Fruit fly (Drosophila melanogaster) ovary, adult (tissue): Measurements from ENCODE around the gene CG9795.

Source experiments
- CG17801 ChIP-seq: fragments of 200-800 bp; optimal IDR thresholded peaks from 2 replicates; lab custom pipeline; 2019; ENCODE audit warnings: missing biosample characterization, mild to moderate bottlenecking, missing genetic modification characterization, moderate library complexity; ENCODE audit not compliant: partially characterized antibody

The CG9795 gene

DNA sequence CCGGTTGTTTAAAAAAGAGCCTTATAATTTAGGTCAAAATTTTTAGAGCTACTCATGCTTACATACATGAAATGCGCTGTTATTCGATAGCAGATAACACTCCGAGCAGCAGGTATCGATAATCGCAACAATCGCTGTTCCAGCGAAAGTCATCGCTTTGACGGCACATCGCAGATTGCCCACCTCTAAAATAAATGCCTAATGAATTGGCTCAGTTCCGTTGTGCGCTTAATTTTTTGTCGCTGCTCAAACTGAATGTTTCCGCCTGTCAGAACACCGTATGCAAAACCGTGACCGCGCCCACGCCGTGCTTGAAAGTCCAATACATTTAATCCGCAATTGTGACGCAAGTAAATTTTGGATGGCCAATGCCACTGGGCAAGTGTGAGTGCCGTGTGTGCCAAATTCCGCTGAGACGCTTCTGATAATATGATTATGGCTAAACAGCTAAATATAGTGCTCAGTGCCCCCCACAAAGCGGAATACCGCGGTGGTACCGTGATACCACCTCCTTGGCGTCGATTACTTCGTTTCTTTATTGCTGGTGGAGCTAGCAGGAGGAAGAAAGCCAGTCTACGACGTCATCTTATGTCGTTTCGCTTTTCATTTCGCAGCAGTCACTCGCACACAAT, at the start of gene CG9795:
Gene CG9795 (plus strand): TSS at position 177 of the 632 bp plus-strand sequence.
- TF ChIP-seq CG17801 (GFP tag; lab: Kevin White, UChicago) = peak; percentile 51

DNA sequence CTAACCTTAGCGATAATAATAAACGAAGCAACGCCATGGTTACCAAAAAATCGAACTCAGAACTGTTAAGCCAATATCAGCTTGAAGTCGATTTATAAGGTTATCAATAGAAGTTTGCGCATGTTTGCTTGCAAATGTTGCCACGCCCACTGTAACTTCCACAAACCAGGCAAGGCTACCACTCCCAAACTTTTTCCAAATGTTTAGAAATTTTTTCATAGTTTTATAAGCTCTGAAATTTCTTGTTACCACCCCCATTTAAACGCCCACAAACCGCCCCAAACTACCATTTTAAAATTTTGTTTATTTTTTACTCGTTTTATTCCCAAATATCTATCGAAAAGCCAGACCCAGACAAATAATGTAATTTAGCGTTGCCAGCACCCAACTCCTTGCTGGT, 41.7 kb upstream of the CG9795 start, which contains the start of gene flip:
Gene flip (minus strand): TSS at position 101 of the 400 bp plus-strand sequence.
- no peak for TF ChIP-seq CG17801 (GFP tag; lab: Kevin White, UChicago)

DNA sequence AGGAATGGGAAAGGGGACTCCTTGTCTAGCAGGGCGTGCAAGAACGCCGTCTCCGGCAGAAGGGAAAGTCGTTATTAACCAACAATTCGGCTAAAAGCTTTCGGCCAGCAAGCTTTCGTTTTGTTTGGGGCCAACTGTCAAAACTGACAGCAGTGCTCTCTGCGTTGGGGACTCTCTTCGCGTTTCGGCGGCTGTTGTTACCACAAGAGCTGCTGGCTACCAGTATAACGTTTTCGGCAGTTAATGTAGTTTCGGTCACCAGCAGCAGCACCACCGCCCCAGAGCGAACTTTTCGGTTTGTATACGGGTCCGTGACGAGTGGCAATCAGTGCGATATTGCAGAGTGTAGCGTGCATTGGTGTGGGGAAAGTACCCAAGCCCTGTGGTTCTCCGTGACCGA, 39.4 kb upstream of the CG9795 start, which contains the start of gene cpx:
Gene cpx (plus strand): TSS at position 160 of the 400 bp plus-strand sequence.
- no peak for TF ChIP-seq CG17801 (GFP tag; lab: Kevin White, UChicago)

DNA sequence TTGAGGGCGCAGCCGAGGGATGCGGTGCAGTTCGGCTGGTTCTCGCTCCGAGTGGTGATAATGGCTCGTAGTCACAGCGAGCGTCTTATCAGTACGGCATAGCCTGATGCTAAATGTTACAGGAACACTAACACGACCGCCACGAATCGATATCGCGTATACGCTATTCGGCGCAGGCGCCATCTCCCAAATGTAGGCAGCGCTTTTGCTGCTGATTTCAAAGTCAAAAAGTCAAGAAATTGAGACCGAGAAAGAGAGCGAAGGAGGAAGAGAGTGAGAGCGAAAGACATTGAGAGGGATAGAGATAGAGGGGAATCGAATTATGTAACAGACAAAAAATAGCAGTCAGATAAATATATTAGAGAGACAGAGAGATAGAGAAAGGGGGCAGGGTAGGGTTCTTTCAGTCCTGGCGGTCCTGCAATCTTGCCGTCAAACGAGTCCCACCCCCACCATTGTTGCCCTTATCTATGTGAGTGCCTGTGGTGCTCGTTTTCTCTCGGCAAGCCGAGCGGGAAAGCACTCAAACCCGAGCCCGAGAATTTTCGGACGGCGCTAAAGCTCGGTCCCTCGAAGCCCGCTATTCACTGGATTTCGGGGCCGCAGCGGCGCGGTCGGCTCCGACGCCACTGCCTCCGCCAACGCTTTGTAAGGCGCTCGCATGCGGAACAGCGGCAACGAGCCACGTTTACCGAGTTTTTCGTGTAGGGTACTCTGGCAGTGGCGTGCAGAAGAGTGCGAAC, 38.2 kb upstream of the CG9795 start:
- TF ChIP-seq CG17801 (GFP tag; lab: Kevin White, UChicago) = no peak

DNA sequence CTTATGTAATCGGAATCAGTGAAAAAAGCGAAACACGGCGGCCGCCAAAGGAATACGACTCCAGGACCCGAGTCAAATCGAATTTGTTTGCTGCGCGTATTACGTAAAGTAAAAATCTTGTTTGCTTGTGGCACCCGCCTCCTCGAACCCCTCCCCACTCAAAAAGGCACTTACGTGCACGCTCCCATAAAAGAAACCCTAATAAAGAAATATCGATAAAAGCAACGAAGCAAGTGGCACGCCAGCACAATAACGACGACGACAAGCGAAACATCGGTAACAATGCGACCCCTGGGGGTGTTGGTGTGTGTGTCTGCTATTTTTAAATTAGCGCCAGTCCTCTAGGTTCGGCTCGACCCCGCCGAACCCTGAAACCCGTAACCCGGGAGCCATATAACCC, 37.3 kb upstream of the CG9795 start:
- no peak for TF ChIP-seq CG17801 (GFP tag; lab: Kevin White, UChicago)

DNA sequence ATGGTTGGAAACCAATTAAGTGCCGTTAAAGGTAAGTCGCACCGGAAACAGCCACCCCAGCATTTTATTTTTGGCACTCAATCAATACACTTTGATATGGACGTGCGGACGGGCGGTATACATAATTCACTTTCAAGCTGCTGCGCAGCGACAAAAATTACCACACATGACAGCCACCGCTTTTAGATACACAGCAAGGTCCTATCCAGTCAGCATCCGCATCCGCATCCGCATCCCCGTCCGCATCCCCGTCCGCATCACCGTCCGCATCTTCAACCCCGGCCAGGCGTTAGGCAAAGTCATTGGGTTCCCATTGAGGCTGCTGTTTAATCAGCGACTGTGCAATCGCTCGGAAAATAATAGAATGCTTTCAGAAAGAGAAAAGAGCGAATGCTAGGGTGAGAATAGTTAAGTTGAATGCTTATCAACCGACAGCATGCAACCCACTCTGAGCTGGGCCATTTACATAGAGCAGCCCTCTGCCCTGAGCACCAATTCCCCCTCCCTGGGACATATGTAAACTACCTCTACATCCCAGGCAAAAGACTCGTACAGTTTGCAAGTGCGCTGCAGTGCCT, 35.0 kb upstream of the CG9795 start:
- TF ChIP-seq CG17801 (GFP tag; lab: Kevin White, UChicago) = no peak

DNA sequence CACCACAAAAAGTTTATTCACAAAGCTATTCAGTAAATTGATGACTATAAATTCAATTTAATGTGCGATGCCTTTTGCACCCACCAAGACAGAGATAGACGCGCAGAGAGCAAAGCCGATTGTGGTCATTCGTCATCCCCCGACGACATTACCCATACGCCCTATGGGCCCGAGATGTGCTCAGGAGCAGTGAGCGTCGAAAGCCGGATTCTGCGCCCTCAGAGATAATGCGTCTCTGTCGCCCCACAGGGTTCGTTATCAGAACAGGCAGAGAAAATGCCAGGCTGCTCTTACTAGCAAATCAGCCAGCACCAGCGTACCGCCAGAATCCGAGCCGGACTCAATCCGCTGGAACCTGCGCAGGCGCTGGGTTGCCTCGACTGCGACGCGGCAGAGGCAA, 28.2 kb upstream of the CG9795 start:
- no peak for TF ChIP-seq CG17801 (GFP tag; lab: Kevin White, UChicago)

DNA sequence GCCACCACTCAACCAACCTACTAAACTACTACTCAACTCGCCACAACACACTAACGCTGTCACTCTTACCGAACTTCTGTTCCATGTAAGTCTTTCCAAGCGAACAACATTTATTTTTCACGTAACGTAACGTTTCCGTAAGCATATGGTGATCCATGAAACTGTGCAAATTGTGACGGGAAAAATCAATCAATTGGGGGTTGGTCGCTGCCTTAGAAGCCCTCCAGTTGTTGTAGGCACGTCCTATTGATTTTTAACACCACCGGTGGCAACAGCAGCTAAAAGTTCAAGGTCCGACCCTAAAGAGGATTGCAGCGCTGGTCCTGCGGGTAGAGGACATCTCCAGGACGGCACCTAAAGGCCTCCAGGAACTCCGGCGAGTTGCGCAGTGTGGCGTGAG, 27.3 kb upstream of the CG9795 start:
- TF ChIP-seq CG17801 (GFP tag; lab: Kevin White, UChicago) = no peak

DNA sequence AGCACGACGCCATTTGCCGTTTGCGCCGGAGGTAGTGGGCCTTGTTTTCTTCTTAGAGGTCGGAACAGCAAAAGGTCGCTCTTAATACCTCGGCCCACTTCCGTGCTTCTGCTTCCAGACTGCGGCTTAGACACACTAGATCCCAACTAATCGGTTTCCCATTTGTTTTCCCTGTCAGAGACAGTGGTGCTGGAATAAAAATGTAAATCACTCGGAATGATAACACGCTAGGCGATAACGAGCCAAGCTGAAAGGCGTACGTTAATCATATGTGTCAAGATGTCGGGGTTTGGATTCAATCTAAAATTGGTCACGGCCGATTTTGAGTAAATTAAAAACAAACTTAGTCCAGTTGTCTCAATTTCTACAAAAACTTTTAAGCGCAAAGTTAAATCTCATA, 24.8 kb upstream of the CG9795 start, which contains the start of gene Nepl11:
Gene Nepl11 (minus strand): TSS at position 152 of the 400 bp plus-strand sequence.
- no peak for TF ChIP-seq CG17801 (GFP tag; lab: Kevin White, UChicago)

DNA sequence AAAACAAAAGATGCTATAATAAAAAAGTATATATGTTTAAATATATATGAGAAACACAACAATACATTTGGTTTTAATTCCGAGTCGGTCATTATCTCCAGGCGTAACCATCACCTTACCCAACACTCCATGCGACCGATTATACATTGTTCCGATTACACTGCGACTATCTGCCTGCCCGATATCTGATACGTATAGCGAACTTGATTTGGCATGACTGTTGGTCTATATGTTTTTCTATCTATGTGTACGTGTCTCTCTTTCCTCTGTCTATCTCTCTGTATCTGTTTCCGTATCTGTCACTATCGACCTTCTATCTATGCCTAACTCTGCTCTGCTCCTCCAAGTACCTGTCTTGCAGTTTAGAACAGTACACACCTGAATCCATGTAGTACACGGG, 18.0 kb upstream of the CG9795 start:
- TF ChIP-seq CG17801 (GFP tag; lab: Kevin White, UChicago) = no peak

DNA sequence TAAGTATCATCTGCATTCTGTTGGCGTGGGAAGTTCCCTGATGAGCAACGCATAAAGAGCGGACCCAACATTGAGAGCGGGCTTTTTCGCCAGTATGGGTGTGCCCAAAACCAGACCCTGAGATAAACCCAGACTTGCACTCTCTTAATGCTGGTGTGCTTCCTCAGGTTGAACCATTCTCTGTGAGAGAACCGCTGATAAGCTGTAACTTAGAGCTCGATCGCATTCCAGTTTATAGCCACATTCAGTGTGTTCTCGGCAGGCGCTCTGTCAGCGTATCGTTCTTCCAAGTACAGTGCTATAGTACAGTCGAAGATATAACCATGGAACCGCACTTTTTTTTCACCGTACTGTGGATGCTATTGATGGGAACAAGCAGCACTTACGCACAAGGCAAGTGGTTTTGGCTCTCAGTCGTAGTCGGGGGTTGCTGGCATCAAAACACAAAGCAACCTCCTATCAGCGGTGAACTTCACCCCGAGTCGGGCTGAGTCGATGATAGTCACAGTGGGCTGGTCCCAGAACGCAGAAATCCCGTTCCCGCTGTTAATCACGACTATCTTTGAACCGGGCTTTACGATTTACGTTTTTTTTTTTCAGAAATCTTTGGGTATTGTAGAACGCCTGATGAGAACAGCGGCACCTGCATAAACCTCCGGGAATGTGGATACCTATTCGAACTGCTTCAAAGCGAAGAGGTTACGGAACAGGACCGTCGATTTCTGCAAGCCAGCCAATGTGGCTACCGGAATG, 11.6 kb upstream of the CG9795 start, which contains the start of gene MP1:
Gene MP1 (plus strand): TSS at position 245 of the 753 bp plus-strand sequence.
- peak; percentile 23 for TF ChIP-seq CG17801 (GFP tag; lab: Kevin White, UChicago)

DNA sequence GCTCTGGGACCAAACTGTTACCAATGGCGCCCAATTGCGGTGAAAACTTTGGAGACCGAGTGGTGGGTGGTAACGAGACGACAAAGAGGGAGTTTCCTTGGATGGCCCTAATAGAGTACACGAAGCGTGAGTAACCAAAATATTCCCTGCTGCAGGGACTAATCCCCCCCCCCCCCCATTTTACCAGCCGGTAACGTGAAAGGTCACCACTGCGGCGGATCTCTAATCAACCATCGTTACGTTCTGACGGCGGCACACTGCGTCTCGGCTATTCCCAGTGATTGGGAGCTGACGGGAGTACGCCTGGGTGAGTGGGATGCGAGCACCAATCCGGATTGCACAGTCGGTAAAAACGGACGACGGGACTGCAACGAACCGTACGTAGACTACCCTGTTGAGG, 10.8 kb upstream of the CG9795 start:
- TF ChIP-seq CG17801 (GFP tag; lab: Kevin White, UChicago) = no peak

DNA sequence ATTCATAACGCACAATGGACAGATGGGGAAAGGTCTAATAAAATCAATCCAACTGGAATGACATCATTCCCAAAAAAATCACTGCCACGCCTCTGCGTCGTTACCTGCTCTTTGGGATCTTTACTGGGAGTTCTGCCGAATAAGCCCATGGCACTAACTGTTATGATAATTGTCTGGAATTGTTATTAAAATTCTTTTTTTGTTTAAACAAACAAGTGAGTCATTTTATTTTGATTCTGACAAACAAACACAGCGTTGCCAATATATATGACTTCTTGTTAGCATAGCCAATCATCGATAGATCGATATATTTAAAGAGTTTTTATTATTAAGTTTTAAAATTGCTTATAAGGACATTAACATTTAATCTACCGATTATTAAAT, 8.8 kb upstream of the CG9795 start, which contains the start of gene Vps24:
Gene Vps24 (minus strand): TSS at position 265 of the 384 bp plus-strand sequence.
- no peak for TF ChIP-seq CG17801 (GFP tag; lab: Kevin White, UChicago)

DNA sequence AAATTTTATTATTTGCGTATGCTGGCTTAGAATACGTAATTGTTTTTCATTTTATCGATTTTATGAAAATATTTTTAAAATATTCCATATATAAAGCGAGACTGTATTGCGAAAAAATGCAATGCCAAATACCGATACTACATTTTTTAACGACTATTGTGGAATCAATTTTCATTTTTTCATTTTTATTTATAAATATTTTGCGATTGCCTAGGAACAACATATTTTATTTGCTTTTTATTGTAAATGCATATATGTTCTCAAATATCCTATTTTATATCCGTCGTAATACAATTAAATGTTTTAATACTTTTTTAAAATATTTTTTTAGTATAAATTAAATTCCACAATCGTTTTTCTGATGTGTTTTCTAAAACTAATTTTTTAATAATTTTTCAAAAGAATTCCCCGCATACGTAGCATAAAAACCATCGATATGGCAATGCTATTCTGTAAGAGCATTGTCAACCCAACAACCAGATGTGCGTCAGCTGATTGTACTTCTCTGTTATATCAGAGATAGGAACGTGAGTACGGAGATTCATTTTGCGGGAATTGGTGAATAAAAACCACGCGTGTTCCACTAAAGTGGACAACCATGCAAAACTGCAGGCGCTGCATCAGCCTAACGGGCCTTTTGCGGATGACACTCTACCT, 8.3 kb upstream of the CG9795 start, which contains the start of gene Suv3:
Gene Suv3 (plus strand): TSS at position 489 of the 657 bp plus-strand sequence.
- peak; percentile 33 for TF ChIP-seq CG17801 (GFP tag; lab: Kevin White, UChicago)
